Fruit fly (Drosophila melanogaster) whole organism, pupa: ENCODE results near the gene Dhdds.

Experiments used
- CG10348 ChIP-seq: fragments of 200-800 bp; sonication (Bioruptor generic); IDR thresholded peaks from 2 replicates; pipeline ENCODE4 v1.3.6; 2022; ENCODE audit warnings: missing biosample characterization, missing genetic modification characterization
- CG12605 ChIP-seq: fragments of 200-800 bp; sonication (Bioruptor generic); IDR thresholded peaks from 2 replicates; pipeline ENCODE4 v1.3.6; 2022; ENCODE audit warnings: missing biosample characterization, missing genetic modification characterization
- CG13204 ChIP-seq: fragments of 200-800 bp; sonication (Bioruptor generic); optimal IDR thresholded peaks from 2 replicates; lab custom pipeline; 2018; ENCODE audit warnings: missing biosample characterization, mild to moderate bottlenecking, missing genetic modification characterization, moderate library complexity
- CG14655 ChIP-seq: fragments of 200-800 bp; sonication (Bioruptor generic); optimal IDR thresholded peaks from 3 replicates; lab custom pipeline; 2017; ENCODE audit warnings: mild to moderate bottlenecking, missing biosample characterization, missing genetic modification reagents, missing genetic modification characterization
- CG15710 ChIP-seq: fragments of 200-800 bp; sonication (Bioruptor generic); optimal IDR thresholded peaks from 2 replicates; lab custom pipeline; 2018; ENCODE audit warnings: missing biosample characterization, mild to moderate bottlenecking, missing genetic modification characterization, moderate library complexity
- CG17806 ChIP-seq: fragments of 200-800 bp; sonication (Bioruptor generic); optimal IDR thresholded peaks from 2 replicates; lab custom pipeline; 2018; ENCODE audit warnings: missing biosample characterization, mild to moderate bottlenecking, missing genetic modification characterization, moderate library complexity
- CG32121 ChIP-seq: fragments of 200-800 bp; sonication (Bioruptor generic); IDR thresholded peaks from 2 replicates; pipeline ENCODE4 v1.3.6; 2022; ENCODE audit warnings: missing biosample characterization, missing genetic modification characterization
- CG34367 ChIP-seq: fragments of 200-800 bp; sonication (Bioruptor generic); optimal IDR thresholded peaks from 2 replicates; lab custom pipeline; 2018; ENCODE audit warnings: missing biosample characterization, mild to moderate bottlenecking, missing genetic modification characterization
- CG4496 ChIP-seq: fragments of 200-800 bp; sonication (Bioruptor generic); IDR thresholded peaks from 3 replicates; pipeline ENCODE4 v1.3.6; 2022; ENCODE audit warnings: missing biosample characterization, missing genetic modification characterization
- CG8159 ChIP-seq: fragments of 200-800 bp; sonication (Bioruptor generic); optimal IDR thresholded peaks from 3 replicates; lab custom pipeline; 2018; ENCODE audit warnings: missing biosample characterization, mild to moderate bottlenecking, missing genetic modification characterization, moderate library complexity
- CG8301 ChIP-seq: fragments of 200-800 bp; sonication (Bioruptor generic); optimal IDR thresholded peaks from 2 replicates; lab custom pipeline; 2018; ENCODE audit warnings: missing biosample characterization, mild to moderate bottlenecking, missing genetic modification characterization
- CG9948 ChIP-seq: fragments of 200-800 bp; sonication (Bioruptor generic); optimal IDR thresholded peaks from 2 replicates; lab custom pipeline; 2018; ENCODE audit warnings: missing biosample characterization, mild to moderate bottlenecking, missing genetic modification characterization, moderate library complexity
- D1 ChIP-seq: fragments of 200-800 bp; sonication (Bioruptor generic); optimal IDR thresholded peaks from 2 replicates; lab custom pipeline; 2018; ENCODE audit warnings: missing biosample characterization, mild to moderate bottlenecking, missing genetic modification characterization, moderate library complexity
- EcR ChIP-seq: fragments of 200-800 bp; sonication (Bioruptor generic); optimal IDR thresholded peaks from 3 replicates; lab custom pipeline; 2019; ENCODE audit warnings: missing biosample characterization, missing genetic modification characterization, mild to moderate bottlenecking, moderate library complexity, missing genetic modification reagents
- Ets98B ChIP-seq: fragments of 200-800 bp; sonication (Bioruptor generic); IDR thresholded peaks from 2 replicates; pipeline ENCODE4 v1.3.6; 2022; ENCODE audit warnings: missing biosample characterization, missing genetic modification characterization
- Pif1A ChIP-seq: fragments of 200-800 bp; sonication (Bioruptor generic); optimal IDR thresholded peaks from 3 replicates; lab custom pipeline; 2016; ENCODE audit warnings: missing biosample characterization, missing genetic modification characterization
- Pif1B ChIP-seq: fragments of 200-800 bp; sonication (Bioruptor generic); optimal IDR thresholded peaks from 3 replicates; lab custom pipeline; 2016; ENCODE audit warnings: missing biosample characterization, missing genetic modification characterization
- Snoo ChIP-seq: fragments of 200-800 bp; sonication (Bioruptor generic); optimal IDR thresholded peaks from 3 replicates; lab custom pipeline; 2017; ENCODE audit warnings: missing biosample characterization, mild to moderate bottlenecking, missing genetic modification characterization, inconsistent platforms
- fd96Ca ChIP-seq: fragments of 200-800 bp; sonication (Bioruptor generic); IDR thresholded peaks from 3 replicates; pipeline ENCODE4 v1.3.6; 2022; ENCODE audit warnings: missing biosample characterization, missing genetic modification characterization
- gl ChIP-seq: fragments of 200-800 bp; sonication (Bioruptor generic); optimal IDR thresholded peaks from 2 replicates; lab custom pipeline; 2018; ENCODE audit warnings: missing biosample characterization, mild to moderate bottlenecking, missing genetic modification characterization
- rn ChIP-seq: fragments of 200-800 bp; sonication (Bioruptor generic); IDR thresholded peaks from 2 replicates; pipeline ENCODE4 v1.3.6; 2022; ENCODE audit warnings: missing biosample characterization, missing genetic modification characterization

Dhdds gene

DNA sequence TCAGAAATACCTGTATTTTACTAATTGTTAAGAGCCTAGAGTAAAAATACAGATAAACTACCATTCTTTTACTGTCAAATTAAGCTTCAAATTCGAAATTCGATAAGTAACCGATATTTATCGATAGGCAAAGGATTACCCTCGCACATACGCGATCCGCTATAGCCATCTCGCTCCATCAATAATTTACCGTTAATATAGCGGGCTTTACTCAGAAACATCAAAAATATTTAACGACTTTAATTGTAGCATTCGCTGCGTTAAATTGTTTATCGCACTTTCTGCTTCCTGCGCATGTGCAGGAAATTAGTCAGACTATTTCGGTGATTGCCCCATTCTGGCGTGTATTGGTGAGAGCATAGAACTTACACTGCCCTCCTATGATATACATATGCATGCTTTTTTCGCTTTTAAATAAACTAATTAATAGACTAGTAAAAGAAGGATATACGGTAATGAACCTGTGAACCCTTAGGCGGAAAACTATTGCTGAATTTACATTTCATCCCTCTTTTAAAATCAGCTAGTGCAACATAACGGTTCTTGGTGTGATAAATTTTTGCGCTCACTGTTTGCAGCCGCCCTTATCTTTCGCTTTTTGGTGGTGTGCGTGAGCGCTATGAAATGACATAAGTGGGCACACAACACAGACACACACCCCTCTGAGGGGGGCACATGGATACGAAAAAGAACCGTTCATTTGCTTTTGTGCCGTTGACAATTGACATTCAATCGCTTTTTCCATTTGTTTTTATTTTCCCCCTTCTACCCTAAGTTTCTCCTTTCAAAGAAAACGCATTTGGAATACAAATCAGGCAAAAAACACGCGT is 24.7 kb downstream of the Dhdds start, which contains the start of the genes dpr14 and spidey:
Gene dpr14 (minus strand): TSS at position 48 of the 830 bp plus-strand sequence.
Gene spidey (plus strand): TSS at position 693 of the 830 bp plus-strand sequence.
- TF ChIP-seq CG8159 (tag; lab: Kevin White, UChicago) (peak; percentile 83), gl (tag; lab: Kevin White, UChicago) (peak; percentile 59), CG8301 (tag; lab: Kevin White, UChicago) (peak; percentile 79), Pif1B (GFP tag; lab: Kevin White, UChicago) (peak; percentile 72), D1 (tag; lab: Kevin White, UChicago) (no peak), CG15710 (peak; percentile 79), fd96Ca (peak; percentile 90), Snoo (tag; lab: Kevin White, UChicago) (peak; percentile 56), CG10348 (GFP tag; lab: Robert Waterston, UW) (0 out of 2 replicates have a peak, but pooled peaks have one; percentile 31), Pif1A (GFP tag; lab: Kevin White, UChicago) (no peak), CG9948 (tag; lab: Kevin White, UChicago) (peak; percentile 70), CG34367 (tag; lab: Kevin White, UChicago) (peak; percentile 75), CG32121 (GFP tag; lab: Robert Waterston, UW) (peak; percentile 89), CG13204 (GFP tag; lab: Kevin White, UChicago) (no peak), EcR (peak; percentile 76), CG14655 (GFP tag; lab: Kevin White, UChicago) (peak; percentile 85), CG4496 (GFP tag; lab: Robert Waterston, UW) (peak; percentile 91), CG17806 (tag; lab: Kevin White, UChicago) (peak; percentile 74), Ets98B (GFP tag; lab: Robert Waterston, UW) (peak; percentile 85), rn (no peak), CG12605 (GFP tag; lab: Robert Waterston, UW) (peak; percentile 66)

DNA sequence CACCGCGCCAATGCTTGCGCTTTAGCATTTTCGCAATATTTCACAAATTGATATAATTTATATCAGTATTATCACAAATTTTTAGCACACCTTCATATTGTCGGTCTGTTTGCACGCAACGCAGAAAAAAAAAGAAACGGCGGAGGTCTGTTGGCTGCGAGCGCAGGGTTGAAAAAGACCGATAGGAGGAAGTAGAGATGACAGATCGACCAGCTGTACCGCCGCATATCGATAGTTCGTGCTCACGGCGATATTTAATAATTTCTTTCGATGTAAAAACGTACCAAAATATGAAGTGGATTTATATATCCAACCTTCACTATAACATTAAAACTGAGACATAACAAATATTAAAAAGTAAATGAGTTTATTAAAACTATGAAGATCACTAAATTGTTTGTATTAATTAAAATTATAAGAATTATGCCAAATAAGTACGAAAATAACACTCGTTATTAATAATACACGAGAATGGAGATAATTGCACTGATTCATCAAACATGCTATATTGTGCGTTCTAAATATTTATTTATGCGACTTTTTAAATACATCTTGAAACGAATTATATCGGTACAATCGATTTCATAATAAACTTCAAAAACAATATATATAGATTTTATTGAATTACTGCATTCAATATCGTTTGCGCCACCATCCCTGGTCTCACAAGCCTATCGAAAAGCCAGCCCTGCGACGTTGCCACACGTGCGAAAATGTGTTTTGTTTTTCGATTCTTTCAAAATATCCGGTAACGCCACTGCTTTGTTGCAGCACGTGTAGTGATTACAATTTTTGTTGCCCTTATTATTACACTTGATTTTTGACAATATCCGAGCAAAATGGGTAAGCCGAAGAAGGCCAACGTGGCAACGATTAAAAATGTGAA is 31.8 kb downstream of the Dhdds start, which contains the start of the genes RpS6 and bys:
Gene RpS6 (minus strand): TSS at position 179 of the 886 bp plus-strand sequence.
Gene bys (plus strand): TSS at position 728 of the 886 bp plus-strand sequence.
- peak; percentile 16 for TF ChIP-seq CG15710
- TF ChIP-seq CG34367 (tag; lab: Kevin White, UChicago) = peak; percentile 24
- TF ChIP-seq CG9948 (tag; lab: Kevin White, UChicago) = peak; percentile 28
- peak; percentile 58; the same call in 1 of the 3 replicates for TF ChIP-seq fd96Ca
- peak; percentile 16 for TF ChIP-seq CG8159 (tag; lab: Kevin White, UChicago)
- no peak for TF ChIP-seq CG17806 (tag; lab: Kevin White, UChicago)
- no peak for TF ChIP-seq CG8301 (tag; lab: Kevin White, UChicago)
- TF ChIP-seq CG13204 (GFP tag; lab: Kevin White, UChicago) = no peak
- TF ChIP-seq CG12605 (GFP tag; lab: Robert Waterston, UW) = peak; percentile 44; the same call in 1 of the 2 replicates
- peak; percentile 60 for TF ChIP-seq Snoo (tag; lab: Kevin White, UChicago)
- TF ChIP-seq Ets98B (GFP tag; lab: Robert Waterston, UW) = peak; percentile 38
- peak; percentile 61 for TF ChIP-seq Pif1A (GFP tag; lab: Kevin White, UChicago)
- peak; percentile 66 for TF ChIP-seq CG4496 (GFP tag; lab: Robert Waterston, UW)
- TF ChIP-seq, all 21 proteins: peak for 10

DNA sequence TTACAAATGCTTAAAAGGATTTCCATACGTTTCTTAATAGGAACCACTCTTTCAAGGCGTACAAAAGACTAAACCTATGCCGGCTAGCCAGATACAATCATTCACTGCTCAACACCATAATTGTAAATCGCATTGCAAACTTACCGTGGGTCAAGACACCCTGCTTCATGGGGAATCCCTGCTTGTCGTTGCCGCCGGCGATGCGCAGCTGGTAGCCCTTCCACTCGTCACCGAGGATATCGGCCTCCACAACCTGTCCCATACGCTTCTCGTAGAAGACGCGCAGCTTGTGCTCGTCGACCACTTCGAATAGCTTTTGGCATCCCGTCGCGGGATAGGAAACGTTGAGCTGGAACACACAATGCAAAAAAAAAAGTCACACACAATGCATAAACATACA is 32.5 kb downstream of the Dhdds start:
- TF ChIP-seq Ets98B (GFP tag; lab: Robert Waterston, UW) (no peak), CG9948 (tag; lab: Kevin White, UChicago) (no peak), Pif1A (GFP tag; lab: Kevin White, UChicago) (no peak), CG32121 (GFP tag; lab: Robert Waterston, UW) (no peak), CG12605 (GFP tag; lab: Robert Waterston, UW) (no peak), CG14655 (GFP tag; lab: Kevin White, UChicago) (no peak), CG10348 (GFP tag; lab: Robert Waterston, UW) (no peak), CG13204 (GFP tag; lab: Kevin White, UChicago) (no peak), CG8301 (tag; lab: Kevin White, UChicago) (no peak), CG8159 (tag; lab: Kevin White, UChicago) (no peak), rn (no peak), EcR (no peak), CG4496 (GFP tag; lab: Robert Waterston, UW) (no peak), CG15710 (no peak)

DNA sequence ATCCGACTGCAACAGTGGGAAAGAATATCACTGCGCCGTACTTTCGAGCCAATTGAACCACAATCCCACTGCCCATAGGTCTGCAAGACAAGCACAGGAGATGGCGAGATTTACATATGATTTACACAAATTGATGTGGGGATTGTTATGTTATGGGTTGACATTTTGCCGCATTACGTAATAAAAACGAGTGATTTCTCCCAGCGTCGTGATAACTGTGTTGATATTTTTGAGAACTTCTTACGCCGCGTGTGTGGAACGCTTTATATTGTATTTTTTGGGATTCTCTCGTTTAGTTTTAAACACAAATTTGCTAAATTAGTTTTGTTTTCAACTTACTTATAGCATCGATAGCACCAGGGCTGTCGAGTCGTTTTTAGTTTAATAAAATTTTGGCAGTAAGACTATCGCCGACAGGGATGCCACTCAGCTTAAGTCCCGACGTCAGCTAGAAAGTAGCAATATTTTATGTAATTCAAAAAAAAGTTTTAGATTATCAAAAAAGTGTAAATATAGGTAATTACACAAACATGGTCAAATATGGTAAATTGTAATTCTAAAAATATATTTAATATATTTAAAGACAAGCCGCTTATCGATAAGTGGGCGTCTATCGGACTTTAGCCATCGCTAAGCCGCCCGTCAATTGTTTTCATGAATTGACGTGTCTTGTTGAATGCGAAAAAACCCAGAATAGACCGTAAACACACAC is 39.6 kb downstream of the Dhdds start, which contains the start of the genes CG45089, ND-MNLL and p115:
Gene CG45089 (minus strand): TSS at position 388 of the 712 bp plus-strand sequence.
Gene ND-MNLL (minus strand): TSS at position 388 of the 712 bp plus-strand sequence.
Gene p115 (plus strand): TSS at position 621 of the 712 bp plus-strand sequence.
- TF ChIP-seq gl (tag; lab: Kevin White, UChicago) = no peak
- TF ChIP-seq Pif1A (GFP tag; lab: Kevin White, UChicago) = peak; percentile 46
- no peak; the same call in 2 of the 3 replicates for TF ChIP-seq fd96Ca
- peak; percentile 20 for TF ChIP-seq CG9948 (tag; lab: Kevin White, UChicago)
- TF ChIP-seq CG8159 (tag; lab: Kevin White, UChicago) = peak; percentile 40
- TF ChIP-seq CG15710 = peak; percentile 38
- no peak for TF ChIP-seq CG13204 (GFP tag; lab: Kevin White, UChicago)
- peak; percentile 32 for TF ChIP-seq Pif1B (GFP tag; lab: Kevin White, UChicago)
- TF ChIP-seq Snoo (tag; lab: Kevin White, UChicago) = peak; percentile 10
- no peak for TF ChIP-seq rn
- TF ChIP-seq CG34367 (tag; lab: Kevin White, UChicago) = no peak
- 0 out of 3 replicates have a peak, but pooled peaks have one; percentile 26 for TF ChIP-seq CG4496 (GFP tag; lab: Robert Waterston, UW)
- peak; percentile 17; the same call in 1 of the 2 replicates for TF ChIP-seq Ets98B (GFP tag; lab: Robert Waterston, UW)
- TF ChIP-seq CG32121 (GFP tag; lab: Robert Waterston, UW) = peak; percentile 48; the same call in 1 of the 2 replicates
- peak; percentile 21 for TF ChIP-seq CG17806 (tag; lab: Kevin White, UChicago)
- no peak for TF ChIP-seq CG8301 (tag; lab: Kevin White, UChicago)
- TF ChIP-seq EcR = no peak
- TF ChIP-seq CG14655 (GFP tag; lab: Kevin White, UChicago) = no peak
- TF ChIP-seq CG12605 (GFP tag; lab: Robert Waterston, UW) = no peak
- no peak for TF ChIP-seq D1 (tag; lab: Kevin White, UChicago)
- TF ChIP-seq CG10348 (GFP tag; lab: Robert Waterston, UW) = no peak
